Fruit fly (Drosophila melanogaster) whole organism, embryonic: ENCODE data around the gene CG45079.

Source experiments
- B-H2 ChIP-seq: fragments of 200-800 bp; sonication (Bioruptor generic); optimal IDR thresholded peaks from 2 replicates; lab custom pipeline; 2018; ENCODE audit warnings: missing biosample characterization, mild to moderate bottlenecking, missing genetic modification characterization
- Bgb ChIP-seq: fragments of 200-800 bp; sonication (Bioruptor generic); IDR thresholded peaks from 2 replicates; pipeline ENCODE4 v1.3.6; 2022; ENCODE audit warnings: missing biosample characterization, missing genetic modification characterization; ENCODE audit not compliant: partially characterized antibody
- CG10147 ChIP-seq: fragments of 200-800 bp; sonication (Bioruptor generic); optimal IDR thresholded peaks from 2 replicates; lab custom pipeline; 2019; ENCODE audit warnings: missing biosample characterization, mild to moderate bottlenecking, missing genetic modification characterization, moderate library complexity
- CG10209 ChIP-seq: fragments of 200-800 bp; sonication (Bioruptor generic); optimal IDR thresholded peaks from 3 replicates; lab custom pipeline; 2017; ENCODE audit warnings: missing biosample characterization, mild to moderate bottlenecking, missing genetic modification characterization, missing genetic modification reagents
- CG12236 ChIP-seq: fragments of 200-800 bp; sonication (Bioruptor generic); optimal IDR thresholded peaks from 2 replicates; lab custom pipeline; 2016; ENCODE audit warnings: missing biosample characterization, missing genetic modification characterization
- CG1233 ChIP-seq: fragments of 200-800 bp; sonication (Bioruptor generic); optimal IDR thresholded peaks from 4 replicates; lab custom pipeline; 2018; ENCODE audit warnings: missing biosample characterization, mild to moderate bottlenecking, missing genetic modification characterization
- CG12769 ChIP-seq: fragments of 200-800 bp; sonication (Bioruptor generic); optimal IDR thresholded peaks from 2 replicates; lab custom pipeline; 2019; ENCODE audit warnings: missing biosample characterization, mild to moderate bottlenecking, missing genetic modification characterization, moderate library complexity
- CG13775 ChIP-seq: fragments of 200-800 bp; sonication (Bioruptor generic); optimal IDR thresholded peaks from 3 replicates; lab custom pipeline; 2017; ENCODE audit warnings: missing biosample characterization, mild to moderate bottlenecking, missing genetic modification characterization
- CG15073 ChIP-seq: fragments of 200-800 bp; sonication (Bioruptor generic); optimal IDR thresholded peaks from 2 replicates; lab custom pipeline; 2016; ENCODE audit warnings: missing biosample characterization, missing genetic modification characterization
- CG3281 ChIP-seq: fragments of 200-800 bp; sonication (Bioruptor generic); optimal IDR thresholded peaks from 3 replicates; lab custom pipeline; 2017; ENCODE audit warnings: missing biosample characterization, mild to moderate bottlenecking, missing genetic modification characterization
- CG34376 ChIP-seq: fragments of 200-800 bp; sonication (Bioruptor generic); optimal IDR thresholded peaks from 2 replicates; lab custom pipeline; 2018; ENCODE audit warnings: missing biosample characterization, mild to moderate bottlenecking, missing genetic modification characterization
- CG4404 ChIP-seq: fragments of 200-800 bp; sonication (Bioruptor generic); IDR thresholded peaks from 2 replicates; pipeline ENCODE4 v1.3.6; 2022; ENCODE audit warnings: missing biosample characterization, missing genetic modification characterization
- CG8290 ChIP-seq, 3 experiments: fragments of 200-800 bp; sonication (Bioruptor generic); optimal IDR thresholded peaks; 2 replicates each; lab custom pipeline; 2016 to 2019; ENCODE audit warnings: missing biosample characterization in 3 of 3, missing genetic modification characterization in 3 of 3, mild to moderate bottlenecking in 2 of 3, moderate library complexity in 1 of 3
- Dek ChIP-seq: fragments of 200-800 bp; sonication (Bioruptor generic); optimal IDR thresholded peaks from 3 replicates; lab custom pipeline; 2019; ENCODE audit warnings: missing biosample characterization, mild to moderate bottlenecking, missing genetic modification characterization, moderate library complexity
- GATAe ChIP-seq: fragments of 200-800 bp; sonication (Bioruptor generic); conservative IDR thresholded peaks from 2 replicates; pipeline ENCODE4 v1.3.6; 2022; ENCODE audit warnings: missing biosample characterization, missing genetic modification characterization
- Gug ChIP-seq: fragments of 200-800 bp; sonication (Bioruptor generic); IDR thresholded peaks from 4 replicates; pipeline ENCODE4 v1.3.6; 2022; ENCODE audit warnings: missing biosample characterization, missing genetic modification characterization
- HLH3B ChIP-seq: fragments of 200-800 bp; sonication (Bioruptor generic); IDR thresholded peaks from 2 replicates; pipeline ENCODE4 v1.3.6; 2022; ENCODE audit warnings: missing biosample characterization, missing genetic modification characterization
- HLHmδ ChIP-seq: fragments of 200-800 bp; sonication (Bioruptor generic); optimal IDR thresholded peaks from 2 replicates; lab custom pipeline; 2018; ENCODE audit warnings: missing biosample characterization, mild to moderate bottlenecking, missing genetic modification characterization, moderate library complexity
- Mes4 ChIP-seq: fragments of 200-800 bp; sonication (Bioruptor generic); optimal IDR thresholded peaks from 2 replicates; lab custom pipeline; 2016; ENCODE audit warnings: missing biosample characterization, missing genetic modification characterization
- Myb ChIP-seq: fragments of 200-800 bp; sonication (Bioruptor generic); optimal IDR thresholded peaks from 2 replicates; lab custom pipeline; 2016; ENCODE audit warnings: missing biosample characterization, missing genetic modification characterization
- NC2α ChIP-seq: fragments of 200-800 bp; sonication (Bioruptor generic); optimal IDR thresholded peaks from 2 replicates; lab custom pipeline; 2016; ENCODE audit warnings: missing biosample characterization, missing genetic modification characterization
- Nf-YA ChIP-seq: fragments of 200-800 bp; sonication (Bioruptor generic); IDR thresholded peaks from 2 replicates; pipeline ENCODE4 v1.3.6; 2022; ENCODE audit warnings: missing biosample characterization, missing genetic modification characterization
- Scr ChIP-seq: fragments of 200-800 bp; sonication (Bioruptor generic); IDR thresholded peaks from 2 replicates; pipeline ENCODE4 v1.3.6; 2022; ENCODE audit warnings: missing biosample characterization, missing genetic modification characterization; ENCODE audit not compliant: partially characterized antibody
- Sox100B ChIP-seq: fragments of 200-800 bp; sonication (Bioruptor generic); optimal IDR thresholded peaks from 3 replicates; lab custom pipeline; 2018; ENCODE audit warnings: missing biosample characterization, mild to moderate bottlenecking, missing genetic modification characterization
- Vsx1 ChIP-seq: fragments of 200-800 bp; sonication (Bioruptor generic); optimal IDR thresholded peaks from 2 replicates; lab custom pipeline; 2017; ENCODE audit warnings: missing biosample characterization, mild to moderate bottlenecking, missing genetic modification characterization, missing genetic modification reagents
- Xrp1 ChIP-seq: fragments of 200-800 bp; sonication (Bioruptor generic); IDR thresholded peaks from 2 replicates; pipeline ENCODE4 v1.3.6; 2022; ENCODE audit warnings: missing biosample characterization, missing genetic modification characterization
- YL-1 ChIP-seq: fragments of 200-800 bp; sonication (Bioruptor generic); optimal IDR thresholded peaks from 3 replicates; lab custom pipeline; 2017; ENCODE audit warnings: missing biosample characterization, mild to moderate bottlenecking, missing genetic modification characterization
- az2 ChIP-seq: fragments of 200-800 bp; sonication (Bioruptor generic); optimal IDR thresholded peaks from 3 replicates; lab custom pipeline; 2016; ENCODE audit warnings: missing biosample characterization, missing genetic modification characterization
- cg ChIP-seq: fragments of 200-800 bp; sonication (Bioruptor generic); optimal IDR thresholded peaks from 3 replicates; lab custom pipeline; 2019; ENCODE audit warnings: missing biosample characterization, mild to moderate bottlenecking, missing genetic modification characterization, moderate library complexity
- dimm ChIP-seq: fragments of 200-800 bp; sonication (Bioruptor generic); IDR thresholded peaks from 2 replicates; pipeline ENCODE4 v1.3.6; 2022; ENCODE audit warnings: missing biosample characterization, missing genetic modification characterization
- fru ChIP-seq: fragments of >200 bp; optimal IDR thresholded peaks from 2 replicates; lab custom pipeline; 2017
- gcm ChIP-seq: fragments of 200-800 bp; sonication (Bioruptor generic); optimal IDR thresholded peaks from 2 replicates; lab custom pipeline; 2019; ENCODE audit warnings: missing biosample characterization, mild to moderate bottlenecking, missing genetic modification characterization, moderate library complexity
- hkb ChIP-seq, 2 experiments: fragments of 200-800 bp in 1 of 2; fragments of >200 bp in 1 of 2; sonication (Bioruptor generic) in 1 of 2; IDR thresholded peaks in 1 of 2; optimal IDR thresholded peaks in 1 of 2; 2 replicates each; pipeline versions ENCODE4 v1.3.6 to Lab custom; 2017 to 2022; ENCODE audit warnings: missing biosample characterization in 1 of 2, missing genetic modification characterization in 1 of 2
- insv ChIP-seq, 2 experiments: fragments of 200-800 bp; sonication (Bioruptor generic); optimal IDR thresholded peaks; 3 replicates each; lab custom pipeline; 2016 to 2018; ENCODE audit warnings: missing biosample characterization in 2 of 2, missing genetic modification characterization in 2 of 2
- knrl ChIP-seq: fragments of 200-800 bp; sonication (Bioruptor generic); IDR thresholded peaks from 3 replicates; pipeline ENCODE4 v1.3.6; 2022; ENCODE audit warnings: missing biosample characterization, missing genetic modification characterization; ENCODE audit not compliant: partially characterized antibody
- nmo ChIP-seq: fragments of 200-800 bp; sonication (Bioruptor generic); optimal IDR thresholded peaks from 2 replicates; lab custom pipeline; 2018; ENCODE audit warnings: missing biosample characterization, mild to moderate bottlenecking, missing genetic modification characterization, moderate library complexity
- oc ChIP-seq: fragments of 200-800 bp; sonication (Bioruptor generic); optimal IDR thresholded peaks from 2 replicates; lab custom pipeline; 2018; ENCODE audit warnings: missing biosample characterization, mild to moderate bottlenecking, missing genetic modification characterization, moderate library complexity
- p53 ChIP-seq: fragments of 200-800 bp; sonication (Bioruptor generic); optimal IDR thresholded peaks from 2 replicates; lab custom pipeline; 2016; ENCODE audit warnings: missing biosample characterization, missing genetic modification characterization
- pho ChIP-seq: fragments of 200-800 bp; sonication (Bioruptor generic); optimal IDR thresholded peaks from 2 replicates; lab custom pipeline; 2016; ENCODE audit warnings: missing biosample characterization, missing genetic modification characterization
- phol ChIP-seq: fragments of 200-800 bp; sonication (Bioruptor generic); optimal IDR thresholded peaks from 3 replicates; lab custom pipeline; 2018; ENCODE audit warnings: missing biosample characterization, mild to moderate bottlenecking, missing genetic modification characterization, moderate library complexity
- ro ChIP-seq: fragments of 200-800 bp; sonication (Bioruptor generic); IDR thresholded peaks from 2 replicates; pipeline ENCODE4 v1.3.6; 2022; ENCODE audit warnings: missing biosample characterization, missing genetic modification characterization
- schlank ChIP-seq: fragments of 200-800 bp; sonication (Bioruptor generic); optimal IDR thresholded peaks from 2 replicates; lab custom pipeline; 2018; ENCODE audit warnings: missing biosample characterization, mild to moderate bottlenecking, missing genetic modification characterization
- shn ChIP-seq: fragments of 200-800 bp; sonication (Bioruptor generic); optimal IDR thresholded peaks from 3 replicates; lab custom pipeline; 2016; ENCODE audit warnings: missing biosample characterization, missing genetic modification characterization
- sim ChIP-seq: fragments of 200-800 bp; sonication (Bioruptor generic); IDR thresholded peaks from 2 replicates; pipeline ENCODE4 v1.3.6; 2022; ENCODE audit warnings: missing biosample characterization, missing genetic modification characterization
- sug ChIP-seq: fragments of 200-800 bp; optimal IDR thresholded peaks from 2 replicates; lab custom pipeline; 2019; ENCODE audit warnings: missing biosample characterization, mild to moderate bottlenecking, missing genetic modification characterization, moderate library complexity
- unpg ChIP-seq: fragments of 200-800 bp; sonication (Bioruptor generic); optimal IDR thresholded peaks from 3 replicates; lab custom pipeline; 2018; ENCODE audit warnings: missing biosample characterization, mild to moderate bottlenecking, missing genetic modification characterization, moderate library complexity
- vvl ChIP-seq: fragments of 200-800 bp; sonication (Bioruptor generic); IDR thresholded peaks from 2 replicates; pipeline ENCODE4 v1.3.6; 2022; ENCODE audit warnings: missing biosample characterization, missing genetic modification characterization
- wek ChIP-seq: fragments of 200-800 bp; sonication (Bioruptor generic); optimal IDR thresholded peaks from 3 replicates; lab custom pipeline; 2018; ENCODE audit warnings: missing biosample characterization, mild to moderate bottlenecking, missing genetic modification characterization, moderate library complexity

Gene CG45079

dm6 chr3R:17080666-17081358 is 43.5 kb upstream of the CG45079 start (continued):
- TF ChIP-seq knrl (no peak), oc (tag; lab: Kevin White, UChicago) (peak; percentile 94), p53 (GFP tag; lab: Kevin White, UChicago) (peak; percentile 63), Scr (GFP tag; lab: Robert Waterston, UW) (no peak), Dek (tag; lab: Kevin White, UChicago) (peak; percentile 92), CG10147 (peak; percentile 88), CG15073 (GFP tag; lab: Kevin White, UChicago) (peak; percentile 98), hkb (optimal IDR thresholded peaks at IDR 0.05; lab: Kevin White, UChicago) (no peak), hkb (GFP tag; IDR thresholded peaks at IDR 0.05; lab: Robert Waterston, UW) (peak; percentile 98), wek (GFP tag; lab: Kevin White, UChicago) (peak; percentile 87), HLH3B (GFP tag; lab: Robert Waterston, UW) (peak; percentile 93), sug (tag; lab: Kevin White, UChicago) (peak; percentile 86), nmo (GFP tag; lab: Kevin White, UChicago) (peak; percentile 97), CG10209 (GFP tag; lab: Kevin White, UChicago) (peak; percentile 96), dimm (0 out of 2 replicates have a peak, but pooled peaks have one; percentile 72), schlank (tag; lab: Kevin White, UChicago) (peak; percentile 81), Xrp1 (GFP tag; lab: Robert Waterston, UW) (peak; percentile 97), CG1233 (GFP tag; lab: Kevin White, UChicago) (peak; percentile 94), Myb (GFP tag; lab: Kevin White, UChicago) (peak; percentile 25), CG12236 (GFP tag; lab: Kevin White, UChicago) (peak; percentile 80), gcm (GFP tag; lab: Kevin White, UChicago) (peak; percentile 98), YL-1 (peak; percentile 85), CG13775 (peak; percentile 97), Nf-YA (peak; percentile 78), CG12769 (peak; percentile 90), CG3281 (GFP tag; lab: Kevin White, UChicago) (peak; percentile 95), cg (GFP tag; lab: Kevin White, UChicago) (peak; percentile 26), shn (GFP tag; lab: Kevin White, UChicago) (peak; percentile 83), NC2α (peak; percentile 79), CG4404 (GFP tag; lab: Robert Waterston, UW) (peak; percentile 78), Gug (GFP tag; lab: Robert Waterston, UW) (peak; percentile 93), HLHmδ (GFP tag; lab: Kevin White, UChicago) (no peak), CG34376 (GFP tag; lab: Kevin White, UChicago) (peak; percentile 88), sim (peak; percentile 90; the same call in 1 of the 2 replicates), az2 (GFP tag; lab: Kevin White, UChicago) (peak; percentile 96), phol (peak; percentile 97), ro (GFP tag; lab: Robert Waterston, UW) (peak; percentile 79), Vsx1 (GFP tag; lab: Kevin White, UChicago) (peak; percentile 92), fru (lab: Kevin White, UChicago) (no peak), Sox100B (GFP tag; lab: Kevin White, UChicago) (peak; percentile 98), GATAe (GFP tag; lab: Robert Waterston, UW) (peak; percentile 47), CG8290 (GFP tag; optimal IDR thresholded peaks at IDR 0.05; lab: Kevin White, UChicago) (peak; percentile 95), CG8290 (tag; optimal IDR thresholded peaks at IDR 0.05; lab: Kevin White, UChicago) (peak; percentile 72 to 90), Bgb (GFP tag; lab: Robert Waterston, UW) (no peak), vvl (GFP tag; lab: Robert Waterston, UW) (peak; percentile 96), insv (GFP tag; optimal IDR thresholded peaks at IDR 0.05; lab: Kevin White, UChicago) (peak; percentile 44 to 60), unpg (GFP tag; lab: Kevin White, UChicago) (peak; percentile 97), B-H2 (peak; percentile 68), Mes4 (GFP tag; lab: Kevin White, UChicago) (peak; percentile 89), pho (GFP tag; lab: Kevin White, UChicago) (peak; percentile 89)
